Worm (Caenorhabditis elegans) whole organism, mixed stage, embryonic: ENCODE measurements around the gene R02E12.4.

Experiments
- M03D4.4 ChIP-seq: sonication (generic microtip); optimal IDR thresholded peaks from 2 replicates; lab custom pipeline; 2017; ENCODE audit warnings: mild to moderate bottlenecking, missing genetic modification characterization, missing compliant biosample characterization
- bed-3 ChIP-seq: fragments of 200-800 bp; sonication (Bioruptor generic); optimal IDR thresholded peaks from 3 replicates; lab custom pipeline; 2018; ENCODE audit warnings: mild to moderate bottlenecking, missing genetic modification characterization, moderate library complexity, missing compliant biosample characterization
- blmp-1 ChIP-seq: fragments of 150-350 bp; optimal IDR thresholded peaks from 2 replicates; lab custom pipeline; 2014; ENCODE audit warnings: missing biosample characterization, missing genetic modification characterization
- ceh-39 ChIP-seq: fragments of 150-350 bp; optimal IDR thresholded peaks from 2 replicates; lab custom pipeline; 2014; ENCODE audit warnings: missing biosample characterization, missing genetic modification characterization
- ceh-43 ChIP-seq: fragments of 200-800 bp; sonication (Bioruptor generic); optimal IDR thresholded peaks from 2 replicates; lab custom pipeline; 2018; ENCODE audit warnings: mild to moderate bottlenecking, missing genetic modification characterization, moderate library complexity, missing compliant biosample characterization
- ceh-83 ChIP-seq: fragments of 200-800 bp; sonication (Bioruptor generic); optimal IDR thresholded peaks from 2 replicates; lab custom pipeline; 2018; ENCODE audit warnings: mild to moderate bottlenecking, missing genetic modification characterization, missing compliant biosample characterization
- ces-1 ChIP-seq: fragments of 150-350 bp; optimal IDR thresholded peaks from 2 replicates; lab custom pipeline; 2014; ENCODE audit warnings: missing biosample characterization, missing genetic modification reagents, missing genetic modification characterization
- cnd-1 ChIP-seq: fragments of 200-800 bp; sonication (Bioruptor generic); optimal IDR thresholded peaks from 2 replicates; lab custom pipeline; 2018; ENCODE audit warnings: mild to moderate bottlenecking, missing genetic modification characterization, missing compliant biosample characterization
- drap-1 ChIP-seq: fragments of 200-800 bp; sonication (Bioruptor generic); optimal IDR thresholded peaks from 3 replicates; lab custom pipeline; 2018; ENCODE audit warnings: mild to moderate bottlenecking, missing genetic modification characterization, missing compliant biosample characterization
- elt-1 ChIP-seq: sonication (generic microtip); optimal IDR thresholded peaks from 2 replicates; lab custom pipeline; 2017; ENCODE audit warnings: missing genetic modification characterization, mild to moderate bottlenecking, missing compliant biosample characterization, antibody characterized with exemption, moderate library complexity, borderline replicate concordance; ENCODE audit not compliant: insufficient read depth
- elt-3 ChIP-seq: fragments of 150-350 bp; optimal IDR thresholded peaks from 2 replicates; lab custom pipeline; 2014; ENCODE audit warnings: missing biosample characterization, missing genetic modification characterization
- flh-1 ChIP-seq: fragments of 200-800 bp; sonication (Bioruptor generic); optimal IDR thresholded peaks from 2 replicates; lab custom pipeline; 2018; ENCODE audit warnings: mild to moderate bottlenecking, missing genetic modification characterization, moderate library complexity, missing compliant biosample characterization
- hlh-1 ChIP-seq: fragments of 150-350 bp; optimal IDR thresholded peaks from 2 replicates; lab custom pipeline; 2014; ENCODE audit warnings: missing biosample characterization, missing genetic modification reagents, missing genetic modification characterization
- lin-13 ChIP-seq: fragments of 150-350 bp; optimal IDR thresholded peaks from 2 replicates; lab custom pipeline; 2014; ENCODE audit warnings: missing biosample characterization, missing genetic modification characterization
- lin-32 ChIP-seq: fragments of 200-800 bp; sonication (Bioruptor generic); optimal IDR thresholded peaks from 2 replicates; lab custom pipeline; 2018; ENCODE audit warnings: mild to moderate bottlenecking, missing genetic modification characterization, missing compliant biosample characterization
- lsy-2 ChIP-seq: fragments of 150-350 bp; optimal IDR thresholded peaks from 2 replicates; lab custom pipeline; 2014; ENCODE audit warnings: missing biosample characterization, missing genetic modification characterization
- mab-5 ChIP-seq: fragments of 150-350 bp; optimal IDR thresholded peaks from 2 replicates; lab custom pipeline; 2014; ENCODE audit warnings: missing biosample characterization, missing genetic modification characterization
- mep-1 ChIP-seq: fragments of 150-350 bp; optimal IDR thresholded peaks from 2 replicates; lab custom pipeline; 2017; ENCODE audit warnings: missing biosample characterization, missing genetic modification reagents, missing genetic modification characterization, inconsistent platforms
- nhr-12 ChIP-seq: fragments of 150-350 bp; optimal IDR thresholded peaks from 2 replicates; lab custom pipeline; 2014; ENCODE audit warnings: missing biosample characterization, missing genetic modification characterization
- nhr-2 ChIP-seq: fragments of 150-350 bp; optimal IDR thresholded peaks from 2 replicates; lab custom pipeline; 2014; ENCODE audit warnings: missing biosample characterization, missing genetic modification characterization
- nhr-237 ChIP-seq: fragments of 150-350 bp; optimal IDR thresholded peaks from 2 replicates; lab custom pipeline; 2014; ENCODE audit warnings: missing biosample characterization, missing genetic modification characterization
- nhr-28 ChIP-seq: fragments of 150-350 bp; optimal IDR thresholded peaks from 2 replicates; lab custom pipeline; 2014; ENCODE audit warnings: missing biosample characterization, missing genetic modification characterization
- nhr-76 ChIP-seq: sonication (generic microtip); optimal IDR thresholded peaks from 2 replicates; lab custom pipeline; 2017; ENCODE audit warnings: missing biosample characterization, missing genetic modification characterization
- pha-4 ChIP-seq: fragments of 150-350 bp; optimal IDR thresholded peaks from 2 replicates; lab custom pipeline; 2018; ENCODE audit warnings: missing biosample characterization, missing genetic modification reagents, missing genetic modification characterization
- sem-2 ChIP-seq: fragments of 200-800 bp; sonication (Bioruptor generic); optimal IDR thresholded peaks from 2 replicates; lab custom pipeline; 2018; ENCODE audit warnings: mild to moderate bottlenecking, missing genetic modification characterization, missing compliant biosample characterization
- snpc-4 ChIP-seq: fragments of 150-350 bp; optimal IDR thresholded peaks from 2 replicates; lab custom pipeline; 2014; ENCODE audit warnings: missing biosample characterization, missing genetic modification characterization
- sptf-1 ChIP-seq: sonication (generic microtip); optimal IDR thresholded peaks from 2 replicates; lab custom pipeline; 2017; ENCODE audit warnings: mild to moderate bottlenecking, missing genetic modification characterization, moderate library complexity, missing compliant biosample characterization
- tbx-8 ChIP-seq: fragments of 200-800 bp; sonication (Bioruptor generic); optimal IDR thresholded peaks from 2 replicates; lab custom pipeline; 2018; ENCODE audit warnings: mild to moderate bottlenecking, missing genetic modification characterization, moderate library complexity, missing compliant biosample characterization
- unc-120 ChIP-seq: sonication (generic microtip); optimal IDR thresholded peaks from 2 replicates; lab custom pipeline; 2017; ENCODE audit warnings: missing genetic modification characterization, missing compliant biosample characterization; ENCODE audit not compliant: poor library complexity, severe bottlenecking
- unc-39 ChIP-seq: fragments of 150-350 bp; optimal IDR thresholded peaks from 2 replicates; lab custom pipeline; 2014; ENCODE audit warnings: missing biosample characterization, missing genetic modification characterization
- zip-8 ChIP-seq: fragments of 150-350 bp; optimal IDR thresholded peaks from 2 replicates; lab custom pipeline; 2014; ENCODE audit warnings: missing biosample characterization, missing genetic modification characterization
- ztf-11 ChIP-seq: fragments of 150-350 bp; optimal IDR thresholded peaks from 2 replicates; lab custom pipeline; 2014; ENCODE audit warnings: missing biosample characterization, missing genetic modification characterization

Gene R02E12.4

DNA sequence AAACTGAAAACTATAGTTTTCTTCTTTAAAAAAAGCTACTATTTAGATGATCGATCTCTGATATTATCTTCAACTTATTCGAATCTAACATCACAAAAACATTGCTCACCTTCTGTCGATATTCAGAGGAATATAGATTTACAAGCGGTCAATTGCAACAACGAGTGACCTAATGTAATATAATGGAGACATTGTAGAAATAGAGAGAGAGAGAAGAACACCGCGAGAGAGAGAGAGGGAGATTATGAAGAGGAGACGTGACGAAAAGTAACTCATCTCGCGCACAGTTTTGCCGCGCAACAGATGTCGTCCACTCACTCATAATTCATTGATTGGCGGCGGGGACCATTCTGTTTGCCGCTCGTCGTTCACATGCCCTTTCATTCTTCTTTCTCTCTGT, 5.3 kb downstream of the R02E12.4 start:
- TF ChIP-seq hlh-1, result peak; percentile 54
- TF ChIP-seq cnd-1 (tag; lab: Kevin White, UChicago), result peak; percentile 35
- peak; percentile 46 for TF ChIP-seq lin-32 (GFP tag; lab: Kevin White, UChicago)
- TF ChIP-seq ces-1 (GFP tag; lab: Kevin White, UChicago), result peak; percentile 65
- no peak for TF ChIP-seq tbx-8 (GFP tag; lab: Kevin White, UChicago)
- TF ChIP-seq ceh-39 (tag; lab: Kevin White, UChicago), result peak; percentile 27
- TF ChIP-seq nhr-2 (tag; lab: Kevin White, UChicago), result peak; percentile 73
- TF ChIP-seq mep-1 (tag; lab: Kevin White, UChicago), result no peak

DNA sequence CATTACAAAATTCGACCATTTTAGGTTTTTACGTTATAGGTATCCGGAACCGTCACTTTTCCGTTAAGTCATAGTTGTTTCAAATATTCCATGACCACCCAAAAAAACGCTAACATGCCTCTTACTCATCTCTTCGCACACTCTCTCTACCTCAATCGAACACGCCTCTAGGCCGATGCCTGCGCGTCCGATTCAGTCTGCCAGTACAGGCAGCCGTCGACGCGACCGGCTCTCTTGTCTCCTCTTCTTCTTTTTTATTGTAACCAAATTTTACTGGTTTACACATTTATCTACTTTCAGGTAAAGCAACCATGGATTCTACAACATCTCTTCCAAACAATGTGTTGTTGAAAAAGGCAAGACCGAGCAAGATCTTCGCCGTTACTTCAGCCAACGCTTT, 6.8 kb downstream of the R02E12.4 start, which contains the start of gene mop-25.1:
Gene mop-25.1 (plus strand): TSS at position 301 of the 400 bp plus-strand sequence.
- TF ChIP-seq nhr-76 (tag; lab: Kevin White, UChicago) (no peak), nhr-237 (tag; lab: Kevin White, UChicago) (no peak), elt-1 (tag; lab: Kevin White, UChicago) (no peak), ceh-39 (tag; lab: Kevin White, UChicago) (no peak), ztf-11 (tag; lab: Kevin White, UChicago) (no peak), cnd-1 (tag; lab: Kevin White, UChicago) (no peak), ces-1 (GFP tag; lab: Kevin White, UChicago) (no peak), lsy-2 (tag; lab: Kevin White, UChicago) (no peak), sptf-1 (no peak), unc-120 (tag; lab: Kevin White, UChicago) (no peak), M03D4.4 (tag; lab: Kevin White, UChicago) (no peak), lin-13 (tag; lab: Kevin White, UChicago) (no peak), nhr-12 (tag; lab: Kevin White, UChicago) (no peak)

DNA sequence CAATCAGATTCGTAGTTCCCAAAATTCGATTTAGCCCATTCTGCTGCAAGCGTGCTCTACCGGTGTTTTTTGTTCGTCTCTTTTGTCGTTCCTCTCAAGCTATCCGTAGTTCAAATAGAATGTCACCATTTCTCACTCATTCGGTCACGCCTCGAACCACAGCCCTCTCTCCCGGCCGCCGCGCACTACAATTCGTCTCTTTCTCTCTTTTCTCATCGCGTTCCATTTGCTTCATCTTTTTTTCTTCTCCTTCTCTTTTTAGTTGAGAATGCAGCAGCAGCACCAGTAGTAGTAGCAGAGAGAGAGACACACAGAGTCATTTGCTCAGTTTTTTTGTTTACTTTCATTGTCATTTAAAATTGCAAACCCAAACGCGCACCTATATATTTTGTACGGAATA, 11.0 kb downstream of the R02E12.4 start, which contains the start of gene hrg-1:
Gene hrg-1 (minus strand): TSS at position 109 of the 400 bp plus-strand sequence.
- TF ChIP-seq nhr-76 (tag; lab: Kevin White, UChicago), result no peak
- TF ChIP-seq nhr-2 (tag; lab: Kevin White, UChicago), result no peak
- peak; percentile 2 for TF ChIP-seq blmp-1 (tag; lab: Kevin White, UChicago)
- peak; percentile 13 for TF ChIP-seq drap-1 (GFP tag; lab: Kevin White, UChicago)
- peak; percentile 27 for TF ChIP-seq pha-4 (tag; lab: Kevin White, UChicago)
- TF ChIP-seq sptf-1, result no peak
- no peak for TF ChIP-seq mab-5
- no peak for TF ChIP-seq elt-1 (tag; lab: Kevin White, UChicago)
- peak; percentile 35 for TF ChIP-seq unc-120 (tag; lab: Kevin White, UChicago)
- TF ChIP-seq bed-3 (GFP tag; lab: Kevin White, UChicago), result no peak
- no peak for TF ChIP-seq mep-1 (tag; lab: Kevin White, UChicago)
- TF ChIP-seq lin-32 (GFP tag; lab: Kevin White, UChicago), result no peak
- no peak for TF ChIP-seq snpc-4 (tag; lab: Kevin White, UChicago)
- no peak for TF ChIP-seq unc-39 (tag; lab: Kevin White, UChicago)

DNA sequence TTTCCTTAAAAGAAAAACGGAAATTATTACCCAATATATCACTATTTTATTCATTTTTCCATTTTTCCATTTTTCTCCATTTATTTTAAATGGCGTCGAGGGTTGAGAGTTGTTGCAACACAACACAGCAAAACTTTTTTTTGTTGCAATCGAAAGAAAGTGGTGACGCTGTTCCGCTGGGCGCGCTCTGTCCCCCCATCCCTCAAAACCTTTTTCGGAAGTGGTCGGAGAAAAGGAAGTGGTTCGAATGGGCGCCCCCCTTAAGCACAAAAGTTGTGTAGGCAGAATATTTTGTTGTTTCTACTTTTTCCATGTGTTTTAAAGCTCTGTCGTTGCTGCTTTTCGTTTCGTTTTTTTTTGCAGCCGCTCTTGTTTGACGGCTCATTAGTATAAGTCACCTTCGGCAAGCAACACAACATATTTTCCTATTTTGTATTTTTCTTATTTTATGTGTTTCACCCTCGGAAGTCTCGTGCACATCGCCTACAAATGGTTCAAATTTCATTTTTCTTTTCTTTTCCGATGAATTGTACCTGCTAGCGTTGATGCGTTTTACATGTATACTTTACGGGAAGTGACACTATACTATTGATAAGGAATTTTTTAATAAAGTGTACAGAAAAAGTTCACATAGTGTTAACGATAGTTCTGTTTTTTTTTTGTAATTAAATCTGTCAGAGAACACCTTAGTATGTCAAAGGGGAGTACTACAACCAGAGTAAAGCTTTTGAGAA, 12.6 kb downstream of the R02E12.4 start:
- TF ChIP-seq ceh-43 (GFP tag; lab: Kevin White, UChicago), result no peak
- TF ChIP-seq lin-32 (GFP tag; lab: Kevin White, UChicago), result no peak
- TF ChIP-seq nhr-28 (tag; lab: Kevin White, UChicago), result no peak
- no peak for TF ChIP-seq ces-1 (GFP tag; lab: Kevin White, UChicago)
- TF ChIP-seq nhr-76 (tag; lab: Kevin White, UChicago), result no peak
- no peak for TF ChIP-seq unc-120 (tag; lab: Kevin White, UChicago)
- no peak for TF ChIP-seq lsy-2 (tag; lab: Kevin White, UChicago)
- TF ChIP-seq sptf-1, result no peak
- no peak for TF ChIP-seq unc-39 (tag; lab: Kevin White, UChicago)
- no peak for TF ChIP-seq sem-2 (GFP tag; lab: Kevin White, UChicago)
- TF ChIP-seq lin-13 (tag; lab: Kevin White, UChicago), result no peak
- no peak for TF ChIP-seq zip-8 (tag; lab: Kevin White, UChicago)
- TF ChIP-seq ceh-83 (GFP tag; lab: Kevin White, UChicago), result no peak
- TF ChIP-seq bed-3 (GFP tag; lab: Kevin White, UChicago), result no peak
- TF ChIP-seq flh-1, result no peak
- no peak for TF ChIP-seq cnd-1 (tag; lab: Kevin White, UChicago)
- no peak for TF ChIP-seq elt-3 (tag; lab: Kevin White, UChicago)
- TF ChIP-seq mep-1 (tag; lab: Kevin White, UChicago), result no peak
